Worm (Caenorhabditis elegans) whole organism, midembryonic: ENCODE data around the gene btb-5.

ENCODE experiments used
- T22C8.4 ChIP-seq: fragments of 200-800 bp; sonication (Bioruptor generic); IDR thresholded peaks from 2 replicates; pipeline ENCODE4 v1.3.6; 2022; ENCODE audit warnings: missing genetic modification characterization, missing compliant biosample characterization
- cog-1 ChIP-seq: sonication (generic microtip); optimal IDR thresholded peaks from 2 replicates; lab custom pipeline; 2016; ENCODE audit warnings: missing genetic modification characterization, missing compliant biosample characterization
- flt-1 ChIP-seq: fragments of 200-800 bp; sonication (Bioruptor generic); IDR thresholded peaks from 2 replicates; pipeline ENCODE4 v1.3.6; 2022; ENCODE audit warnings: missing genetic modification characterization, missing compliant biosample characterization
- klf-2 ChIP-seq: fragments of 200-800 bp; sonication (Bioruptor generic); conservative IDR thresholded peaks from 2 replicates; pipeline ENCODE4 v1.3.6; 2022; ENCODE audit warnings: missing genetic modification reagents, missing genetic modification characterization, missing compliant biosample characterization
- med-1 ChIP-seq: sonication (generic microtip); optimal IDR thresholded peaks from 2 replicates; lab custom pipeline; 2017; ENCODE audit warnings: missing genetic modification characterization, mild to moderate bottlenecking, missing compliant biosample characterization, antibody characterized with exemption, missing genetic modification reagents; ENCODE audit not compliant: insufficient read depth
- ref-1 ChIP-seq: fragments of 200-800 bp; sonication (Bioruptor generic); conservative IDR thresholded peaks from 2 replicates; pipeline ENCODE4 v1.3.6; 2022; ENCODE audit warnings: missing genetic modification reagents, missing genetic modification characterization, missing compliant biosample characterization
- tab-1 ChIP-seq: fragments of 200-800 bp; sonication (Bioruptor generic); IDR thresholded peaks from 2 replicates; pipeline ENCODE4 v1.3.6; 2022; ENCODE audit warnings: missing genetic modification characterization, missing compliant biosample characterization
- ztf-23 ChIP-seq: fragments of 200-800 bp; sonication (Bioruptor generic); IDR thresholded peaks from 2 replicates; pipeline ENCODE4 v1.3.6; 2022; ENCODE audit warnings: missing genetic modification reagents, missing genetic modification characterization, missing compliant biosample characterization
- ztf-29 ChIP-seq: fragments of 200-800 bp; sonication (Bioruptor generic); IDR thresholded peaks from 2 replicates; pipeline ENCODE4 v1.3.6; 2022; ENCODE audit warnings: missing genetic modification reagents, missing genetic modification characterization, missing compliant biosample characterization

btb-5 gene

DNA sequence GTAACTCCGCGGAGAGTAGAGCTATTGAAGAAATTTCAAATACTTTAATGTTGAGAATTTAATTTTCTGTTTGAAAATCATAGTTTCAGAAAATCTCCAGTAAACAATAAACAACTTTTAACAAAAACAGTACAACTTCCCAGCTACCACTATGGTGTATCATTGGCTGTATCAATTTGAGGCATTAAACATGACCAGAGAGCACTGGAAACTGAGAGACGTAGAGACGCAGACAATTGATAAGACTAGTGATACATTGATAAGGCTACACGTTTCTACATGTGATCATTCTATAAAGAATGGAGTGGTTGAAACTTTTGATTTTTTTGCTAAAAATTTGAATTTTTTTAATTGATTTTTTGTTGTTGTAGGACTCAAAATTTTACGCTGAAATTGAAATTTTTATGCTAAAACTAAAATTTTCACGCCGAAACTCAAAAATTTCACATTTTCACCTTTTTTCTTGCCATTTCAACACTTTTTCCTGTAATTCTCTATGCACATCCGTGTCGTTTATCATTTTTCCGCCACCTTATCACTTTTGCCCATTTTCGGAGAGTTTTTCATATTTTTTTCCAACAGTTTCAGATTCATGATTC is 45.6 kb downstream of the btb-5 start, which contains the start of gene H10E21.1:
Gene H10E21.1, plus strand, starts transcription at position 549 of the 599 bp plus-strand sequence.
- TF ChIP-seq ztf-29 (GFP tag; lab: Robert Waterston, UW): no peak
- no peak for TF ChIP-seq tab-1 (GFP tag; lab: Robert Waterston, UW)
- TF ChIP-seq cog-1: no peak
- TF ChIP-seq klf-2: no peak
- no peak for TF ChIP-seq ztf-23
- TF ChIP-seq med-1 (GFP tag; lab: Kevin White, UChicago): no peak
- no peak for TF ChIP-seq ref-1 (GFP tag; lab: Robert Waterston, UW)

- TF ChIP-seq tab-1 (GFP tag; lab: Robert Waterston, UW) (no peak), med-1 (GFP tag; lab: Kevin White, UChicago) (no peak), flt-1 (GFP tag; lab: Robert Waterston, UW) (no peak), ztf-23 (no peak), ztf-29 (GFP tag; lab: Robert Waterston, UW) (no peak), klf-2 (no peak), ref-1 (GFP tag; lab: Robert Waterston, UW) (no peak), cog-1 (no peak), T22C8.4 (GFP tag; lab: Robert Waterston, UW) (no peak)
Measured at ce11 chrIII:14671-15070, 46.3 kb downstream of the btb-5 start, which contains the start of gene nhr-80. Gene nhr-80 (minus strand): TSS chrIII:14869.

ce11 chrIII:14175-14574 is 46.8 kb downstream of the btb-5 start:
- TF ChIP-seq klf-2 (no peak), med-1 (GFP tag; lab: Kevin White, UChicago) (no peak), ztf-29 (GFP tag; lab: Robert Waterston, UW) (no peak), cog-1 (no peak), ref-1 (GFP tag; lab: Robert Waterston, UW) (no peak), T22C8.4 (GFP tag; lab: Robert Waterston, UW) (no peak), ztf-23 (no peak), tab-1 (GFP tag; lab: Robert Waterston, UW) (no peak), flt-1 (GFP tag; lab: Robert Waterston, UW) (no peak)
